Worm (Caenorhabditis elegans): ENCODE results near the gene col-94.

DNA sequence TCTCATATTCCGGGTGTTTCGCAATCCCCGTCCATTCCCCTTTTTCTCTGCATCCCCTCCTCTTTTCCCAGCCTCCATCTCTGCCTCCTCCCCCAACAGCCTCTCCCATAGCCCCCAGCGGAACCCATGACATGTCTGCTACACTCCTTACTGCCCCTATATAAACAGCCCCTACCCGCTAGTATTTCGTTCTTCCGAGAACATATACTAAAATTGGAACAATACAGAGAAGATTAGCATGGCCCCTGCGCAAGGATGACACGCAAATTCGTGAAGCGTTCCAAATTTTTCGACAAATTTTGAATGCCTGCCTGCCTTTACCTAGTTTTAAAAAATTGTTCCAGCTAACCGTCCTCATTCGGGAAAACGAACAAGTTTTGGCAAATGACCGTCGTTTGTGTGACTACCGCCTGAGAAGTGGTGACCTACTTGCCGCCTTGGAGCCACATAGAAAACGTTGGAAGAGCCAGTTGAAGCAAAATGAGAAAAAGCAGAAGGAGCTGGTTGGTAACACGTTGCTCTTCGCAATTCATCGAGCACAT is 1.9 kb upstream of the col-94 start:
- TF ChIP-seq dao-5 (tag; optimal IDR thresholded peaks at IDR 0.05) (peak; percentile 89), him-1 (tag; optimal IDR thresholded peaks at IDR 0.05) (peak; percentile 97)
